Fruit fly (Drosophila melanogaster) whole organism, embryonic: ENCODE results near the gene CG4615.

ENCODE experiments used
- ATbp ChIP-seq: fragments of 200-800 bp; sonication (Bioruptor generic); optimal IDR thresholded peaks from 2 replicates; lab custom pipeline; 2017; ENCODE audit warnings: missing biosample characterization, mild to moderate bottlenecking, missing genetic modification characterization, missing genetic modification reagents
- B-H1 ChIP-seq: fragments of 200-800 bp; sonication (Bioruptor generic); IDR thresholded peaks from 3 replicates; pipeline ENCODE4 v1.3.6; 2022; ENCODE audit warnings: missing biosample characterization, missing genetic modification characterization
- B-H2 ChIP-seq: fragments of 200-800 bp; sonication (Bioruptor generic); optimal IDR thresholded peaks from 2 replicates; lab custom pipeline; 2018; ENCODE audit warnings: missing biosample characterization, mild to moderate bottlenecking, missing genetic modification characterization
- Blimp-1 ChIP-seq: fragments of 200-800 bp; sonication (Bioruptor generic); optimal IDR thresholded peaks from 3 replicates; lab custom pipeline; 2018; ENCODE audit warnings: missing biosample characterization, missing genetic modification characterization, mild to moderate bottlenecking, moderate library complexity, missing genetic modification reagents
- CG10366 ChIP-seq: fragments of 200-800 bp; sonication (Bioruptor generic); IDR thresholded peaks from 2 replicates; pipeline ENCODE4 v1.3.6; 2022; ENCODE audit warnings: missing biosample characterization, missing genetic modification characterization
- CG11560 ChIP-seq: fragments of 200-800 bp; sonication (Bioruptor generic); IDR thresholded peaks from 3 replicates; pipeline ENCODE4 v1.3.6; 2022; ENCODE audit warnings: missing biosample characterization, missing genetic modification characterization
- CG12219 ChIP-seq: fragments of 200-800 bp; sonication (Bioruptor generic); optimal IDR thresholded peaks from 3 replicates; lab custom pipeline; 2018; ENCODE audit warnings: missing biosample characterization, mild to moderate bottlenecking, missing genetic modification characterization
- CG1233 ChIP-seq: fragments of 200-800 bp; sonication (Bioruptor generic); optimal IDR thresholded peaks from 4 replicates; lab custom pipeline; 2018; ENCODE audit warnings: missing biosample characterization, mild to moderate bottlenecking, missing genetic modification characterization
- CG13775 ChIP-seq: fragments of 200-800 bp; sonication (Bioruptor generic); optimal IDR thresholded peaks from 3 replicates; lab custom pipeline; 2017; ENCODE audit warnings: missing biosample characterization, mild to moderate bottlenecking, missing genetic modification characterization
- CG14965 ChIP-seq: fragments of 200-800 bp; sonication (Bioruptor generic); optimal IDR thresholded peaks from 2 replicates; lab custom pipeline; 2016; ENCODE audit warnings: missing biosample characterization, missing genetic modification characterization, borderline replicate concordance
- CG15269 ChIP-seq: fragments of 200-800 bp; sonication (Bioruptor generic); optimal IDR thresholded peaks from 2 replicates; lab custom pipeline; 2018; ENCODE audit warnings: missing biosample characterization, mild to moderate bottlenecking, missing genetic modification characterization, moderate library complexity
- CG1602 ChIP-seq: fragments of 200-800 bp; sonication (Bioruptor generic); optimal IDR thresholded peaks from 3 replicates; lab custom pipeline; 2016; ENCODE audit warnings: missing biosample characterization, missing genetic modification characterization
- CG17186 ChIP-seq: fragments of 200-800 bp; sonication (Bioruptor generic); optimal IDR thresholded peaks from 3 replicates; lab custom pipeline; 2017; ENCODE audit warnings: missing biosample characterization, missing genetic modification reagents, missing genetic modification characterization
- CG17361 ChIP-seq: fragments of 200-800 bp; sonication (Bioruptor generic); IDR thresholded peaks from 3 replicates; pipeline ENCODE4 v1.3.6; 2022; ENCODE audit warnings: missing biosample characterization, missing genetic modification characterization
- CG1792 ChIP-seq: fragments of 200-800 bp; sonication (Bioruptor generic); optimal IDR thresholded peaks from 2 replicates; lab custom pipeline; 2016; ENCODE audit warnings: missing biosample characterization, missing genetic modification characterization
- CG18476 ChIP-seq: fragments of 200-800 bp; sonication (Bioruptor generic); optimal IDR thresholded peaks from 2 replicates; lab custom pipeline; 2016; ENCODE audit warnings: missing biosample characterization, mild to moderate bottlenecking, missing genetic modification characterization
- CG30431 ChIP-seq: fragments of 200-800 bp; sonication (Bioruptor generic); optimal IDR thresholded peaks from 2 replicates; lab custom pipeline; 2017; ENCODE audit warnings: missing biosample characterization, missing genetic modification characterization
- CG6175 ChIP-seq: fragments of 200-800 bp; sonication (Bioruptor generic); IDR thresholded peaks from 3 replicates; pipeline ENCODE4 v1.3.6; 2022; ENCODE audit warnings: missing biosample characterization, missing genetic modification characterization
- CG6272 ChIP-seq: fragments of 200-800 bp; sonication (Bioruptor generic); IDR thresholded peaks from 2 replicates; pipeline ENCODE4 v1.3.6; 2022; ENCODE audit warnings: missing biosample characterization, missing genetic modification characterization
- CG6765 ChIP-seq: fragments of 200-800 bp; sonication (Bioruptor generic); optimal IDR thresholded peaks from 3 replicates; lab custom pipeline; 2017; ENCODE audit warnings: missing biosample characterization, mild to moderate bottlenecking, missing genetic modification characterization
- CG6791 ChIP-seq: fragments of 200-800 bp; sonication (Bioruptor generic); IDR thresholded peaks from 3 replicates; pipeline ENCODE4 v1.3.6; 2022; ENCODE audit warnings: missing biosample characterization, missing genetic modification characterization; ENCODE audit not compliant: partially characterized antibody
- CG6813 ChIP-seq: fragments of 200-800 bp; sonication (Bioruptor generic); optimal IDR thresholded peaks from 2 replicates; lab custom pipeline; 2017; ENCODE audit warnings: missing biosample characterization, missing genetic modification characterization, mild to moderate bottlenecking, moderate library complexity, missing genetic modification reagents
- CG7357 ChIP-seq: fragments of 200-800 bp; sonication (Bioruptor generic); IDR thresholded peaks from 3 replicates; pipeline ENCODE4 v1.3.6; 2022; ENCODE audit warnings: missing biosample characterization, missing genetic modification characterization
- CG9817 ChIP-seq: fragments of 200-800 bp; sonication (Bioruptor generic); optimal IDR thresholded peaks from 2 replicates; lab custom pipeline; 2018; ENCODE audit warnings: missing biosample characterization, mild to moderate bottlenecking, missing genetic modification characterization, moderate library complexity
- D19B ChIP-seq: fragments of 200-800 bp; sonication (Bioruptor generic); optimal IDR thresholded peaks from 2 replicates; lab custom pipeline; 2017; ENCODE audit warnings: missing biosample characterization, mild to moderate bottlenecking, missing genetic modification characterization
- Deaf1 ChIP-seq: fragments of 200-800 bp; optimal IDR thresholded peaks from 3 replicates; lab custom pipeline; 2019; ENCODE audit warnings: missing biosample characterization, mild to moderate bottlenecking, missing genetic modification characterization, moderate library complexity
- Fer1 ChIP-seq: fragments of 200-800 bp; sonication (Bioruptor generic); optimal IDR thresholded peaks from 2 replicates; lab custom pipeline; 2017; ENCODE audit warnings: missing biosample characterization, mild to moderate bottlenecking, missing genetic modification characterization
- HmgD ChIP-seq: fragments of 200-800 bp; sonication (Bioruptor generic); optimal IDR thresholded peaks from 3 replicates; lab custom pipeline; 2016; ENCODE audit warnings: missing biosample characterization, missing genetic modification characterization
- Hmr ChIP-seq: fragments of 200-800 bp; sonication (Bioruptor generic); optimal IDR thresholded peaks from 3 replicates; lab custom pipeline; 2017; ENCODE audit warnings: mild to moderate bottlenecking, missing biosample characterization, missing genetic modification reagents, missing genetic modification characterization
- Hsf ChIP-seq: fragments of 200-800 bp; sonication (Bioruptor generic); optimal IDR thresholded peaks from 3 replicates; lab custom pipeline; 2016; ENCODE audit warnings: missing biosample characterization, missing genetic modification characterization
- MESR4 ChIP-seq: fragments of 200-800 bp; sonication (Bioruptor generic); optimal IDR thresholded peaks from 2 replicates; lab custom pipeline; 2018; ENCODE audit warnings: missing biosample characterization, mild to moderate bottlenecking, missing genetic modification characterization, moderate library complexity
- Mrtf ChIP-seq: fragments of 200-800 bp; sonication (Bioruptor generic); IDR thresholded peaks from 3 replicates; pipeline ENCODE4 v1.3.6; 2022; ENCODE audit warnings: missing biosample characterization, missing genetic modification characterization
- Six4 ChIP-seq: fragments of 200-800 bp; sonication (Bioruptor generic); optimal IDR thresholded peaks from 2 replicates; lab custom pipeline; 2016; ENCODE audit warnings: missing biosample characterization, missing genetic modification characterization
- Stat92E ChIP-seq, 3 experiments: fragments of >200 bp in 2 of 3; fragments of 200-800 bp in 1 of 3; sonication (Bioruptor generic) in 1 of 3; optimal IDR thresholded peaks; 2 replicates each; lab custom pipeline; 2017 to 2019; ENCODE audit warnings: missing biosample characterization in 3 of 3, missing genetic modification characterization in 3 of 3, mild to moderate bottlenecking in 1 of 3, moderate library complexity in 1 of 3
- amos ChIP-seq: fragments of 200-800 bp; sonication (Bioruptor generic); IDR thresholded peaks from 2 replicates; pipeline ENCODE4 v1.3.6; 2022; ENCODE audit warnings: missing biosample characterization, missing genetic modification characterization; ENCODE audit not compliant: partially characterized antibody
- ci ChIP-seq: fragments of 200-800 bp; sonication (Bioruptor generic); IDR thresholded peaks from 3 replicates; pipeline ENCODE4 v1.3.6; 2022; ENCODE audit warnings: missing biosample characterization, missing genetic modification characterization
- dmrt11E ChIP-seq: fragments of 200-800 bp; sonication (Bioruptor generic); optimal IDR thresholded peaks from 3 replicates; lab custom pipeline; 2018; ENCODE audit warnings: missing biosample characterization, mild to moderate bottlenecking, missing genetic modification characterization, moderate library complexity
- dpn ChIP-seq, 2 experiments: fragments of 200-800 bp; sonication (Bioruptor generic); optimal IDR thresholded peaks; 3 replicates each; lab custom pipeline; 2016; ENCODE audit warnings: missing biosample characterization in 2 of 2, missing genetic modification characterization in 2 of 2
- fu2 ChIP-seq: fragments of 200-800 bp; sonication (Bioruptor generic); optimal IDR thresholded peaks from 2 replicates; lab custom pipeline; 2016; ENCODE audit warnings: missing biosample characterization, missing genetic modification characterization
- gcm2 ChIP-seq: fragments of 200-800 bp; sonication (Bioruptor generic); optimal IDR thresholded peaks from 2 replicates; lab custom pipeline; 2016; ENCODE audit warnings: missing biosample characterization, missing genetic modification characterization
- gem ChIP-seq: fragments of 200-800 bp; sonication (Bioruptor generic); optimal IDR thresholded peaks from 2 replicates; lab custom pipeline; 2019; ENCODE audit warnings: missing biosample characterization, mild to moderate bottlenecking, missing genetic modification characterization, moderate library complexity
- grn ChIP-seq: fragments of 200-800 bp; sonication (Bioruptor generic); optimal IDR thresholded peaks from 3 replicates; lab custom pipeline; 2017; ENCODE audit warnings: missing biosample characterization, missing genetic modification characterization
- gt ChIP-seq: fragments of 200-800 bp; sonication (Bioruptor generic); IDR thresholded peaks from 2 replicates; pipeline ENCODE4 v1.3.6; 2022; ENCODE audit warnings: missing biosample characterization, missing genetic modification characterization
- ham ChIP-seq: fragments of 200-800 bp; sonication (Bioruptor generic); IDR thresholded peaks from 2 replicates; pipeline ENCODE4 v1.3.6; 2022; ENCODE audit warnings: missing biosample characterization, missing genetic modification characterization
- hth ChIP-seq: fragments of >200 bp; optimal IDR thresholded peaks from 2 replicates; lab custom pipeline; 2017; ENCODE audit warnings: inconsistent platforms
- ken ChIP-seq: fragments of 200-800 bp; sonication (Bioruptor generic); IDR thresholded peaks from 3 replicates; pipeline ENCODE4 v1.3.6; 2022; ENCODE audit warnings: missing biosample characterization, missing genetic modification characterization
- onecut ChIP-seq: fragments of 200-800 bp; sonication (Bioruptor generic); IDR thresholded peaks from 2 replicates; pipeline ENCODE4 v1.3.6; 2022; ENCODE audit warnings: missing biosample characterization, missing genetic modification characterization
- salm ChIP-seq: fragments of 200-800 bp; sonication (Bioruptor generic); optimal IDR thresholded peaks from 2 replicates; lab custom pipeline; 2018; ENCODE audit warnings: missing biosample characterization, mild to moderate bottlenecking, missing genetic modification characterization
- sens-2 ChIP-seq: fragments of 200-800 bp; sonication (Bioruptor generic); IDR thresholded peaks from 2 replicates; pipeline ENCODE4 v1.3.6; 2022; ENCODE audit warnings: missing biosample characterization, missing genetic modification characterization
- tin ChIP-seq: fragments of 200-800 bp; sonication (Bioruptor generic); optimal IDR thresholded peaks from 3 replicates; lab custom pipeline; 2016; ENCODE audit warnings: missing biosample characterization, missing genetic modification characterization
- vvl ChIP-seq: fragments of 200-800 bp; sonication (Bioruptor generic); IDR thresholded peaks from 2 replicates; pipeline ENCODE4 v1.3.6; 2022; ENCODE audit warnings: missing biosample characterization, missing genetic modification characterization
- wek ChIP-seq: fragments of 200-800 bp; sonication (Bioruptor generic); optimal IDR thresholded peaks from 3 replicates; lab custom pipeline; 2018; ENCODE audit warnings: missing biosample characterization, mild to moderate bottlenecking, missing genetic modification characterization, moderate library complexity

The CG4615 gene

DNA sequence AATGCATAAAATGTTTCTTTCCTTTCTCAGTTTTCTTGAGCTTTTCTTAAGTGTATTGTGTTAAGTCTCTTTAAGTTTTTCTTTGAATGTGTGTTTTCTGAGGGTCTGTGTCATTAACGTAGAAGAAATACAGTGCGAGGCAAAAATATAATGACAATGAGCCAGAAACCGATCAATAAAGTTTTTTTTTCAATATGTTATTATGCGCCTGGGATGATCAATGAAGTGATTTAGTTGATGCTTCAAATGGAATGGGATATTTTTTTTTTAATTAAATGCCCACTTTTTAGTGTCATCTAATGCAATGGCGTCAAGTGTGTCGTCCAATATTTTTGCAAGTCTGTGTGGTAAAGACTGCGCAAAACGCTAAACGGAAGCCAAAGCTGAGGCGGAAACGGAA lies 15.6 kb downstream of the CG4615 start (continued):
- TF ChIP-seq CG1792 (GFP tag; lab: Kevin White, UChicago) (no peak), CG6175 (GFP tag; lab: Robert Waterston, UW) (no peak), Deaf1 (no peak), ham (GFP tag; lab: Robert Waterston, UW) (no peak), ken (GFP tag; lab: Robert Waterston, UW) (no peak), CG14965 (no peak), CG6791 (GFP tag; lab: Robert Waterston, UW) (no peak), CG1233 (GFP tag; lab: Kevin White, UChicago) (no peak), ATbp (no peak), Mrtf (GFP tag; lab: Robert Waterston, UW) (no peak), CG17186 (no peak), CG18476 (GFP tag; lab: Kevin White, UChicago) (no peak), MESR4 (no peak), CG30431 (GFP tag; lab: Kevin White, UChicago) (no peak), Hmr (GFP tag; lab: Kevin White, UChicago) (no peak), CG17361 (GFP tag; lab: Robert Waterston, UW) (no peak), CG7357 (no peak), wek (GFP tag; lab: Kevin White, UChicago) (no peak), CG9817 (tag; lab: Kevin White, UChicago) (no peak), fu2 (GFP tag; lab: Kevin White, UChicago) (no peak), B-H1 (GFP tag; lab: Robert Waterston, UW) (peak; percentile 44; the same call in 2 of the 3 replicates), hth (no peak), amos (no peak), CG1602 (peak; percentile 15), grn (GFP tag; lab: Kevin White, UChicago) (no peak), dmrt11E (tag; lab: Kevin White, UChicago) (no peak), CG11560 (tag; lab: Robert Waterston, UW) (no peak), gem (tag; lab: Kevin White, UChicago) (peak; percentile 43), Six4 (GFP tag; lab: Kevin White, UChicago) (no peak), D19B (GFP tag; lab: Kevin White, UChicago) (no peak), HmgD (no peak), onecut (GFP tag; lab: Robert Waterston, UW) (no peak), Blimp-1 (GFP tag; lab: Kevin White, UChicago) (peak; percentile 11), tin (GFP tag; lab: Kevin White, UChicago) (peak; percentile 13), ci (no peak), CG10366 (no peak), CG13775 (GFP tag; lab: Kevin White, UChicago) (no peak), CG15269 (tag; lab: Kevin White, UChicago) (no peak), gt (GFP tag; lab: Robert Waterston, UW) (no peak), dpn (GFP tag; optimal IDR thresholded peaks at IDR 0.05; lab: Kevin White, UChicago) (peak; percentile 28 to 40), CG6813 (no peak), vvl (no peak; the same call in 1 of the 2 replicates), Hsf (GFP tag; lab: Kevin White, UChicago) (peak; percentile 24), gcm2 (no peak), B-H2 (GFP tag; lab: Kevin White, UChicago) (no peak), salm (tag; lab: Kevin White, UChicago) (no peak), Stat92E (GFP tag; optimal IDR thresholded peaks at IDR 0.05; lab: Kevin White, UChicago) (no peak), CG6272 (GFP tag; lab: Robert Waterston, UW) (no peak), sens-2 (GFP tag; lab: Robert Waterston, UW) (no peak), Fer1 (GFP tag; lab: Kevin White, UChicago) (no peak), CG12219 (no peak), CG6765 (no peak)
